Worm (Caenorhabditis elegans) whole organism, L4 larva: ENCODE data around the gene nhr-182.

Source experiments
- D1046.2 ChIP-seq: fragments of 200-800 bp; sonication (Bioruptor generic); IDR thresholded peaks from 2 replicates; pipeline ENCODE4 v1.3.6; 2022; ENCODE audit warnings: missing genetic modification characterization, missing compliant biosample characterization
- F26F4.8 ChIP-seq: fragments of 200-800 bp; sonication (Bioruptor generic); conservative IDR thresholded peaks from 2 replicates; pipeline ENCODE4 v1.3.6; 2022; ENCODE audit warnings: missing genetic modification characterization, missing compliant biosample characterization
- R02D3.7 ChIP-seq: fragments of 150-350 bp; sonication (generic microtip); optimal IDR thresholded peaks from 3 replicates; lab custom pipeline; 2014; ENCODE audit warnings: missing biosample characterization, missing genetic modification characterization
- Y105C5A.15 ChIP-seq: fragments of 200-800 bp; sonication (Bioruptor generic); IDR thresholded peaks from 2 replicates; pipeline ENCODE4 v1.3.6; 2022; ENCODE audit warnings: missing genetic modification characterization, missing compliant biosample characterization
- aha-1 ChIP-seq: fragments of 150-350 bp; peaks from one replicate; lab custom pipeline; 2014; ENCODE audit warnings: missing biosample characterization, missing genetic modification characterization
- ceh-44 ChIP-seq: fragments of 200-800 bp; sonication (Bioruptor generic); IDR thresholded peaks from 2 replicates; pipeline ENCODE4 v1.3.6; 2022; ENCODE audit warnings: missing genetic modification reagents, missing genetic modification characterization, missing compliant biosample characterization
- ceh-82 ChIP-seq: sonication (generic microtip); optimal IDR thresholded peaks from 2 replicates; lab custom pipeline; 2017; ENCODE audit warnings: missing biosample characterization, missing genetic modification characterization
- ces-1 ChIP-seq: fragments of 150-350 bp; sonication (generic microtip); optimal IDR thresholded peaks from 4 replicates; lab custom pipeline; 2014; ENCODE audit warnings: missing biosample characterization, missing genetic modification reagents, missing genetic modification characterization
- daf-16 ChIP-seq, 3 experiments: sonication (generic microtip); optimal IDR thresholded peaks; 2 replicates each; lab custom pipeline; 2016 to 2017; ENCODE audit warnings: missing genetic modification characterization in 3 of 3, missing genetic modification reagents in 3 of 3, mild to moderate bottlenecking in 2 of 3, missing compliant biosample characterization in 2 of 3, missing biosample characterization in 1 of 3, moderate library complexity in 1 of 3
- daf-8 ChIP-seq: fragments of 200-800 bp; sonication (Bioruptor generic); IDR thresholded peaks from 2 replicates; pipeline ENCODE4 v1.3.6; 2022; ENCODE audit warnings: missing genetic modification characterization, missing compliant biosample characterization
- dmd-8 ChIP-seq: fragments of 200-800 bp; sonication (Bioruptor generic); IDR thresholded peaks from 2 replicates; pipeline ENCODE4 v1.3.6; 2022; ENCODE audit warnings: missing genetic modification characterization, missing compliant biosample characterization
- dve-1 ChIP-seq: sonication (generic microtip); optimal IDR thresholded peaks from 2 replicates; lab custom pipeline; 2017; ENCODE audit warnings: antibody characterized with exemption, mild to moderate bottlenecking, missing genetic modification characterization, missing compliant biosample characterization; ENCODE audit not compliant: insufficient read depth
- fos-1 ChIP-seq: fragments of 150-350 bp; optimal IDR thresholded peaks from 2 replicates; lab custom pipeline; 2014; ENCODE audit warnings: missing biosample characterization, missing genetic modification characterization
- gei-8 ChIP-seq: fragments of 200-800 bp; sonication (Bioruptor generic); optimal IDR thresholded peaks from 2 replicates; lab custom pipeline; 2018; ENCODE audit warnings: mild to moderate bottlenecking, missing genetic modification characterization, missing compliant biosample characterization
- hif-1 ChIP-seq, 2 experiments: sonication (generic microtip); optimal IDR thresholded peaks; 2 replicates each; lab custom pipeline; 2016 to 2017; ENCODE audit warnings: missing compliant biosample characterization in 2 of 2, missing genetic modification characterization in 2 of 2, missing genetic modification reagents in 2 of 2, missing genotype in 2 of 2, mild to moderate bottlenecking in 1 of 2
- hlh-11 ChIP-seq: fragments of 200-800 bp; sonication (Bioruptor generic); optimal IDR thresholded peaks from 2 replicates; lab custom pipeline; 2018; ENCODE audit warnings: mild to moderate bottlenecking, missing genetic modification characterization, missing compliant biosample characterization
- hlh-30 ChIP-seq: sonication (generic microtip); optimal IDR thresholded peaks from 2 replicates; lab custom pipeline; 2017; ENCODE audit warnings: antibody characterized with exemption, mild to moderate bottlenecking, missing genetic modification characterization, missing compliant biosample characterization; ENCODE audit not compliant: insufficient read depth
- jun-1 ChIP-seq: fragments of 150-350 bp; optimal IDR thresholded peaks from 2 replicates; lab custom pipeline; 2014; ENCODE audit warnings: missing biosample characterization, missing genetic modification reagents, missing genetic modification characterization
- lin-13 ChIP-seq: fragments of 150-350 bp; optimal IDR thresholded peaks from 2 replicates; lab custom pipeline; 2014; ENCODE audit warnings: missing biosample characterization, missing genetic modification reagents, missing genetic modification characterization
- lin-29 ChIP-seq: fragments of 200-800 bp; sonication (Bioruptor generic); IDR thresholded peaks from 2 replicates; pipeline ENCODE4 v1.3.6; 2022; ENCODE audit warnings: missing genetic modification reagents, missing genetic modification characterization, missing compliant biosample characterization
- lsy-2 ChIP-seq, 2 experiments: fragments of 150-350 bp in 1 of 2; sonication (generic microtip) in 1 of 2; optimal IDR thresholded peaks; 2 replicates each; lab custom pipeline; 2014 to 2017; ENCODE audit warnings: missing biosample characterization in 2 of 2, missing genetic modification characterization in 2 of 2
- madf-5 ChIP-seq, 2 experiments: fragments of 200-800 bp; sonication (Bioruptor generic); IDR thresholded peaks; 2 replicates each; pipeline ENCODE4 v1.3.6; 2022; ENCODE audit warnings: missing compliant biosample characterization in 2 of 2, missing genetic modification characterization in 2 of 2
- mes-2 ChIP-seq: sonication (generic microtip); optimal IDR thresholded peaks from 2 replicates; lab custom pipeline; 2016; ENCODE audit warnings: missing genotype, mild to moderate bottlenecking, missing genetic modification characterization, missing compliant biosample characterization; ENCODE audit not compliant: poor library complexity, severe bottlenecking
- nhr-28 ChIP-seq: fragments of 150-350 bp; optimal IDR thresholded peaks from 2 replicates; lab custom pipeline; 2014; ENCODE audit warnings: missing biosample characterization, missing genetic modification characterization
- nhr-6 ChIP-seq: fragments of 150-350 bp; optimal IDR thresholded peaks from 2 replicates; lab custom pipeline; 2014; ENCODE audit warnings: missing biosample characterization, missing genetic modification characterization
- nhr-77 ChIP-seq: fragments of 150-350 bp; optimal IDR thresholded peaks from 2 replicates; lab custom pipeline; 2014; ENCODE audit warnings: missing biosample characterization, missing genetic modification characterization
- pha-4 ChIP-seq, 2 experiments: fragments of 150-350 bp in 1 of 2; fragments of 200-800 bp in 1 of 2; sonication (Bioruptor generic) in 1 of 2; IDR thresholded peaks in 1 of 2; optimal IDR thresholded peaks in 1 of 2; 2 replicates each; pipeline versions ENCODE4 v1.3.6 to Lab custom; 2014 to 2022; ENCODE audit warnings: missing genetic modification characterization in 2 of 2, missing genetic modification reagents in 2 of 2, missing biosample characterization in 1 of 2, missing compliant biosample characterization in 1 of 2
- rbr-2 ChIP-seq: sonication (generic microtip); optimal IDR thresholded peaks from 2 replicates; lab custom pipeline; 2016; ENCODE audit warnings: missing genotype, missing genetic modification characterization, missing compliant biosample characterization
- spr-3 ChIP-seq: fragments of 200-800 bp; sonication (Bioruptor generic); optimal IDR thresholded peaks from 2 replicates; lab custom pipeline; 2018; ENCODE audit warnings: mild to moderate bottlenecking, missing genetic modification characterization, missing compliant biosample characterization
- tra-1 ChIP-seq: fragments of 200-800 bp; sonication (Bioruptor generic); IDR thresholded peaks from 2 replicates; pipeline ENCODE4 v1.3.6; 2022; ENCODE audit warnings: missing genetic modification reagents, missing genetic modification characterization, missing compliant biosample characterization
- unc-39 ChIP-seq: sonication (generic microtip); optimal IDR thresholded peaks from 2 replicates; lab custom pipeline; 2017; ENCODE audit warnings: missing biosample characterization, missing genetic modification characterization
- zfp-2 ChIP-seq: sonication (generic microtip); optimal IDR thresholded peaks from 2 replicates; lab custom pipeline; 2016; ENCODE audit warnings: mild to moderate bottlenecking, missing genetic modification characterization, missing compliant biosample characterization
- zip-11 ChIP-seq: fragments of 200-800 bp; sonication (Bioruptor generic); IDR thresholded peaks from 2 replicates; pipeline ENCODE4 v1.3.6; 2022; ENCODE audit warnings: missing genetic modification characterization, missing compliant biosample characterization
- zip-2 ChIP-seq: fragments of 150-350 bp; optimal IDR thresholded peaks from 2 replicates; lab custom pipeline; 2014; ENCODE audit warnings: missing biosample characterization, missing genetic modification characterization
- ztf-11 ChIP-seq: fragments of 150-350 bp; optimal IDR thresholded peaks from 2 replicates; lab custom pipeline; 2014; ENCODE audit warnings: missing biosample characterization, missing genetic modification characterization

Gene nhr-182

ce11 chrV:2218803-2219202, 40.9 kb downstream of the nhr-182 start, which contains the start of gene nhr-56 (continued):
- peak; percentile 81 for TF ChIP-seq hlh-11 (tag; lab: Kevin White, UChicago)
- no peak for TF ChIP-seq ces-1
- TF ChIP-seq ztf-11 (tag; lab: Kevin White, UChicago), result no peak
- TF ChIP-seq nhr-77 (tag; lab: Kevin White, UChicago), result peak; percentile 71
- TF ChIP-seq, all 104 proteins: peak for 17

ce11 chrV:2216927-2217326, 42.8 kb downstream of the nhr-182 start:
- TF ChIP-seq fos-1 (tag; lab: Kevin White, UChicago) (no peak), pha-4 (GFP tag; IDR thresholded peaks at IDR 0.05; lab: Robert Waterston, UW) (no peak), pha-4 (tag; optimal IDR thresholded peaks at IDR 0.05; lab: Kevin White, UChicago) (no peak), D1046.2 (GFP tag; lab: Robert Waterston, UW) (0 out of 2 replicates have a peak, but pooled peaks have one; percentile 23), aha-1 (tag; lab: Kevin White, UChicago) (peak; percentile 91)

- TF ChIP-seq dmd-8 (no peak), zip-2 (no peak), aha-1 (tag; lab: Kevin White, UChicago) (no peak), lsy-2 (tag; optimal IDR thresholded peaks at IDR 0.05; lab: Kevin White, UChicago) (no peak), lin-13 (GFP tag; lab: Kevin White, UChicago) (no peak), hif-1 (tag; optimal IDR thresholded peaks at IDR 0.05; lab: Kevin White, UChicago) (no peak), R02D3.7 (no peak), madf-5 (GFP tag; IDR thresholded peaks at IDR 0.05; lab: Robert Waterston, UW) (no peak), Y105C5A.15 (GFP tag; lab: Robert Waterston, UW) (no peak), zfp-2 (tag; lab: Kevin White, UChicago) (no peak), daf-16 (GFP tag; optimal IDR thresholded peaks at IDR 0.05; lab: Kevin White, UChicago) (no peak), daf-16 (tag; optimal IDR thresholded peaks at IDR 0.05; lab: Kevin White, UChicago) (no peak), ceh-44 (GFP tag; lab: Robert Waterston, UW) (no peak), lin-29 (GFP tag; lab: Robert Waterston, UW) (no peak), jun-1 (tag; lab: Kevin White, UChicago) (no peak), gei-8 (no peak), zip-11 (no peak), tra-1 (GFP tag; lab: Robert Waterston, UW) (no peak), ceh-82 (no peak), F26F4.8 (GFP tag; lab: Robert Waterston, UW) (no peak), daf-8 (GFP tag; lab: Robert Waterston, UW) (no peak)
These were observed 44.4 kb downstream of the nhr-182 start, which contains the start of gene nstp-8 for ce11 chrV:2215352-2215751. TSS of gene nstp-8 (plus strand) at chrV:2215652.

- no peak for TF ChIP-seq pha-4 (GFP tag; IDR thresholded peaks at IDR 0.05; lab: Robert Waterston, UW)
- peak; percentile 45 for TF ChIP-seq pha-4 (tag; optimal IDR thresholded peaks at IDR 0.05; lab: Kevin White, UChicago)
- TF ChIP-seq mes-2, result peak; percentile 40
- TF ChIP-seq daf-16 (GFP tag; optimal IDR thresholded peaks at IDR 0.05; lab: Kevin White, UChicago), result no peak
- peak; percentile 81 for TF ChIP-seq daf-16 (tag; optimal IDR thresholded peaks at IDR 0.05; lab: Kevin White, UChicago)
- TF ChIP-seq spr-3 (GFP tag; lab: Kevin White, UChicago), result no peak
- peak; percentile 4 for TF ChIP-seq nhr-6
- TF ChIP-seq hlh-30 (tag; lab: Kevin White, UChicago), result peak; percentile 44
- TF ChIP-seq nhr-28 (tag; lab: Kevin White, UChicago), result peak; percentile 65
- TF ChIP-seq rbr-2 (tag; lab: Kevin White, UChicago), result no peak
- no peak for TF ChIP-seq unc-39 (tag; lab: Kevin White, UChicago)
- TF ChIP-seq dve-1 (tag; lab: Kevin White, UChicago), result peak; percentile 46
- TF ChIP-seq, all 104 proteins: peak for 7
These were observed 45.2 kb downstream of the nhr-182 start, which contains the start of gene nhr-184 for ce11 chrV:2214428-2215038. TSS of gene nhr-184 (minus strand) at chrV:2214478.
